Worm (Caenorhabditis elegans) whole organism, L3 larva: ENCODE results near the gene C49F5.5.
A peak's percentile ranks its signal among the peaks of the same experiment; 100 is the strongest.

Experiments used
- aly-2 ChIP-seq: fragments of 150-350 bp; optimal IDR thresholded peaks from 2 replicates; lab custom pipeline; 2014; ENCODE audit warnings: missing biosample characterization, missing genetic modification characterization
- ceh-28 ChIP-seq: fragments of 150-350 bp; optimal IDR thresholded peaks from 2 replicates; lab custom pipeline; 2014; ENCODE audit warnings: missing biosample characterization, missing genetic modification reagents, missing genetic modification characterization
- ceh-82 ChIP-seq: fragments of 150-350 bp; optimal IDR thresholded peaks from 2 replicates; lab custom pipeline; 2014; ENCODE audit warnings: missing biosample characterization, missing genetic modification characterization
- ceh-9 ChIP-seq: sonication (generic microtip); optimal IDR thresholded peaks from 2 replicates; lab custom pipeline; 2018; ENCODE audit warnings: missing biosample characterization, missing genetic modification characterization
- egl-27 ChIP-seq: sonication (generic microtip); optimal IDR thresholded peaks from 4 replicates; lab custom pipeline; 2017; ENCODE audit warnings: missing biosample characterization, missing genetic modification reagents, missing genetic modification characterization
- egl-5 ChIP-seq: fragments of 150-350 bp; optimal IDR thresholded peaks from 2 replicates; lab custom pipeline; 2017; ENCODE audit warnings: missing biosample characterization, missing genetic modification reagents, missing genetic modification characterization, inconsistent platforms
- elt-1 ChIP-seq: fragments of 150-350 bp; optimal IDR thresholded peaks from 2 replicates; lab custom pipeline; 2014; ENCODE audit warnings: missing biosample characterization, missing genetic modification characterization
- elt-2 ChIP-seq: sonication (generic microtip); optimal IDR thresholded peaks from 2 replicates; lab custom pipeline; 2016; ENCODE audit warnings: missing genetic modification reagents, mild to moderate bottlenecking, missing genetic modification characterization, missing compliant biosample characterization
- elt-3 ChIP-seq, 3 experiments: fragments of 150-350 bp in 1 of 3; sonication (generic microtip) in 2 of 3; optimal IDR thresholded peaks; 2 replicates in 2 of 3; 4 replicates in 1 of 3; lab custom pipeline; 2014 to 2017; ENCODE audit warnings: missing biosample characterization in 3 of 3, missing genetic modification characterization in 3 of 3
- fkh-10 ChIP-seq: sonication (generic microtip); optimal IDR thresholded peaks from 2 replicates; lab custom pipeline; 2017; ENCODE audit warnings: missing biosample characterization, missing genetic modification reagents, missing genetic modification characterization
- fkh-2 ChIP-seq: fragments of 150-350 bp; optimal IDR thresholded peaks from 2 replicates; lab custom pipeline; 2014; ENCODE audit warnings: missing biosample characterization, missing genetic modification reagents, missing genetic modification characterization
- fos-1 ChIP-seq: fragments of 150-350 bp; optimal IDR thresholded peaks from 2 replicates; lab custom pipeline; 2014; ENCODE audit warnings: missing biosample characterization, missing genetic modification characterization
- hmg-11 ChIP-seq: sonication (generic microtip); optimal IDR thresholded peaks from 2 replicates; lab custom pipeline; 2016; ENCODE audit warnings: missing genetic modification characterization, missing compliant biosample characterization
- lin-15B ChIP-seq: fragments of 150-350 bp; optimal IDR thresholded peaks from 2 replicates; lab custom pipeline; 2014; ENCODE audit warnings: missing biosample characterization, missing genetic modification characterization
- lin-39 ChIP-seq: fragments of 150-350 bp; optimal IDR thresholded peaks from 2 replicates; lab custom pipeline; 2018; ENCODE audit warnings: missing biosample characterization, missing genetic modification reagents, missing genetic modification characterization
- lsy-12 ChIP-seq: sonication (generic microtip); optimal IDR thresholded peaks from 2 replicates; lab custom pipeline; 2016; ENCODE audit warnings: mild to moderate bottlenecking, missing genetic modification characterization, missing compliant biosample characterization
- mdl-1 ChIP-seq: fragments of 150-350 bp; optimal IDR thresholded peaks from 2 replicates; lab custom pipeline; 2014; ENCODE audit warnings: missing biosample characterization, missing genetic modification characterization
- mml-1 ChIP-seq: fragments of 150-350 bp; sonication (generic microtip); optimal IDR thresholded peaks from 3 replicates; lab custom pipeline; 2014; ENCODE audit warnings: missing biosample characterization, missing genetic modification characterization
- nfya-1 ChIP-seq: sonication (generic microtip); optimal IDR thresholded peaks from 2 replicates; lab custom pipeline; 2017; ENCODE audit warnings: missing genetic modification characterization, mild to moderate bottlenecking, missing compliant biosample characterization, antibody characterized with exemption, moderate library complexity; ENCODE audit not compliant: insufficient read depth
- nhr-11 ChIP-seq: fragments of 150-350 bp; optimal IDR thresholded peaks from 2 replicates; lab custom pipeline; 2014; ENCODE audit warnings: missing biosample characterization, missing genetic modification characterization
- nhr-12 ChIP-seq: fragments of 150-350 bp; optimal IDR thresholded peaks from 2 replicates; lab custom pipeline; 2014; ENCODE audit warnings: missing biosample characterization, missing genetic modification characterization
- nhr-23 ChIP-seq: fragments of 150-350 bp; optimal IDR thresholded peaks from 2 replicates; lab custom pipeline; 2014; ENCODE audit warnings: missing biosample characterization, missing genetic modification reagents, missing genetic modification characterization
- nhr-25 ChIP-seq: sonication (generic microtip); optimal IDR thresholded peaks from 2 replicates; lab custom pipeline; 2017; ENCODE audit warnings: missing biosample characterization, missing genetic modification characterization
- nhr-28 ChIP-seq: fragments of 150-350 bp; optimal IDR thresholded peaks from 2 replicates; lab custom pipeline; 2014; ENCODE audit warnings: missing biosample characterization, missing genetic modification characterization
- nhr-43 ChIP-seq: sonication (generic microtip); optimal IDR thresholded peaks from 2 replicates; lab custom pipeline; 2016; ENCODE audit warnings: mild to moderate bottlenecking, missing genetic modification characterization, missing compliant biosample characterization; ENCODE audit not compliant: poor library complexity, severe bottlenecking
- nhr-67 ChIP-seq: fragments of 150-350 bp; optimal IDR thresholded peaks from 2 replicates; lab custom pipeline; 2014; ENCODE audit warnings: missing biosample characterization, missing genetic modification characterization
- nhr-76 ChIP-seq: fragments of 150-350 bp; sonication (generic microtip); optimal IDR thresholded peaks from 5 replicates; lab custom pipeline; 2014; ENCODE audit warnings: missing biosample characterization, missing genetic modification characterization
- nhr-77 ChIP-seq: fragments of 150-350 bp; optimal IDR thresholded peaks from 2 replicates; lab custom pipeline; 2014; ENCODE audit warnings: missing biosample characterization, missing genetic modification characterization
- pha-4 ChIP-seq: fragments of 150-350 bp; optimal IDR thresholded peaks from 2 replicates; lab custom pipeline; 2014; ENCODE audit warnings: missing biosample characterization, missing genetic modification reagents, missing genetic modification characterization
- pqm-1 ChIP-seq: fragments of 150-350 bp; optimal IDR thresholded peaks from 2 replicates; lab custom pipeline; 2017; ENCODE audit warnings: missing biosample characterization, missing genetic modification characterization, inconsistent platforms
- sea-2 ChIP-seq: fragments of 150-350 bp; sonication (generic microtip); optimal IDR thresholded peaks from 4 replicates; lab custom pipeline; 2014; ENCODE audit warnings: missing biosample characterization, missing genetic modification reagents, missing genetic modification characterization
- skn-1 ChIP-seq: fragments of 150-350 bp; optimal IDR thresholded peaks from 2 replicates; lab custom pipeline; 2014; ENCODE audit warnings: missing biosample characterization, missing genetic modification characterization
- snpc-4 ChIP-seq: fragments of 150-350 bp; optimal IDR thresholded peaks from 2 replicates; lab custom pipeline; 2014; ENCODE audit warnings: missing biosample characterization, missing genetic modification characterization
- tbx-2 ChIP-seq: sonication (generic microtip); optimal IDR thresholded peaks from 2 replicates; lab custom pipeline; 2016; ENCODE audit warnings: mild to moderate bottlenecking, missing genetic modification characterization, missing compliant biosample characterization
- unc-62 ChIP-seq: fragments of 150-350 bp; sonication (generic microtip); optimal IDR thresholded peaks from 4 replicates; lab custom pipeline; 2014; ENCODE audit warnings: missing biosample characterization, missing genetic modification reagents, missing genetic modification characterization
- zag-1 ChIP-seq: fragments of 150-350 bp; optimal IDR thresholded peaks from 2 replicates; lab custom pipeline; 2014; ENCODE audit warnings: missing biosample characterization, missing genetic modification characterization
- ztf-11 ChIP-seq: fragments of 150-350 bp; optimal IDR thresholded peaks from 2 replicates; lab custom pipeline; 2014; ENCODE audit warnings: missing biosample characterization, missing genetic modification characterization
- ztf-4 ChIP-seq: fragments of 150-350 bp; optimal IDR thresholded peaks from 2 replicates; lab custom pipeline; 2014; ENCODE audit warnings: missing biosample characterization, missing genetic modification characterization

Gene C49F5.5

ce11 chrX:11938826-11939225, 47.2 kb upstream of the C49F5.5 start, which contains the start of gene F55G7.5:
Gene F55G7.5 (minus strand): TSS chrX:11938926.
- no peak for TF ChIP-seq aly-2
- no peak for TF ChIP-seq mdl-1 (tag; lab: Kevin White, UChicago)
- no peak for TF ChIP-seq nhr-67 (tag; lab: Kevin White, UChicago)
- TF ChIP-seq ceh-82 (tag; lab: Kevin White, UChicago): no peak
- no peak for TF ChIP-seq zag-1 (tag; lab: Kevin White, UChicago)
- TF ChIP-seq nhr-28 (tag; lab: Kevin White, UChicago): no peak
- no peak for TF ChIP-seq elt-3 (tag; optimal IDR thresholded peaks at IDR 0.05; lab: Kevin White, UChicago)
- no peak for TF ChIP-seq nhr-77 (tag; lab: Kevin White, UChicago)
- no peak for TF ChIP-seq mml-1
- TF ChIP-seq fkh-10 (GFP tag; lab: Kevin White, UChicago): no peak
- no peak for TF ChIP-seq elt-1
- TF ChIP-seq lin-15B (tag; lab: Kevin White, UChicago): no peak

ce11 chrX:11941951-11942350, 44.0 kb upstream of the C49F5.5 start, which contains the start of gene F55G7.3:
Gene F55G7.3 (minus strand): TSS chrX:11942051.
- TF ChIP-seq ceh-28 (tag; lab: Kevin White, UChicago) (no peak), egl-27 (tag; lab: Kevin White, UChicago) (no peak), aly-2 (no peak), elt-2 (tag; lab: Kevin White, UChicago) (no peak), ceh-9 (tag; lab: Kevin White, UChicago) (no peak), nhr-67 (tag; lab: Kevin White, UChicago) (no peak), ztf-4 (tag; lab: Kevin White, UChicago) (no peak), tbx-2 (tag; lab: Kevin White, UChicago) (no peak), fos-1 (tag; lab: Kevin White, UChicago) (no peak), lin-39 (tag; lab: Kevin White, UChicago) (no peak), unc-62 (GFP tag; lab: Kevin White, UChicago) (no peak), nhr-11 (tag; lab: Kevin White, UChicago) (no peak), fkh-2 (tag; lab: Kevin White, UChicago) (no peak), pqm-1 (tag; lab: Kevin White, UChicago) (no peak), lin-15B (tag; lab: Kevin White, UChicago) (no peak), fkh-10 (GFP tag; lab: Kevin White, UChicago) (no peak), nhr-12 (tag; lab: Kevin White, UChicago) (no peak)

ce11 chrX:11946788-11947463, 39.1 kb upstream of the C49F5.5 start, which contains the start of gene nfya-1:
Gene nfya-1 (minus strand): TSS chrX:11946838.
- TF ChIP-seq lsy-12 (tag; lab: Kevin White, UChicago) (no peak), fkh-2 (tag; lab: Kevin White, UChicago) (no peak), sea-2 (GFP tag; lab: Kevin White, UChicago) (no peak), nhr-25 (peak; percentile 62), pha-4 (tag; lab: Kevin White, UChicago) (peak; percentile 68), elt-2 (tag; lab: Kevin White, UChicago) (peak; percentile 27), tbx-2 (tag; lab: Kevin White, UChicago) (no peak), fkh-10 (GFP tag; lab: Kevin White, UChicago) (no peak), ceh-28 (tag; lab: Kevin White, UChicago) (peak; percentile 80), snpc-4 (tag; lab: Kevin White, UChicago) (peak; percentile 27), nhr-23 (peak; percentile 19), nfya-1 (no peak), fos-1 (tag; lab: Kevin White, UChicago) (no peak), pqm-1 (tag; lab: Kevin White, UChicago) (peak; percentile 16), skn-1 (tag; lab: Kevin White, UChicago) (peak; percentile 38), lin-39 (tag; lab: Kevin White, UChicago) (peak; percentile 42), nhr-43 (tag; lab: Kevin White, UChicago) (peak; percentile 34), lin-15B (tag; lab: Kevin White, UChicago) (peak; percentile 17), ztf-11 (tag; lab: Kevin White, UChicago) (no peak), egl-5 (tag; lab: Kevin White, UChicago) (peak; percentile 53), nhr-76 (tag; lab: Kevin White, UChicago) (no peak), nhr-67 (tag; lab: Kevin White, UChicago) (no peak), egl-27 (tag; lab: Kevin White, UChicago) (no peak), hmg-11 (peak; percentile 81)
